Fruit fly (Drosophila melanogaster): ENCODE results near the gene Mnt.

The Mnt gene

dm6 chrX:3672095-3672995 lies 744 bp downstream of the Mnt start (continued):
- TF ChIP-seq lola (GFP tag; optimal IDR thresholded peaks at IDR 0.05) (no peak), N (GFP tag; optimal IDR thresholded peaks at IDR 0.05) (no peak), dmrt93B (GFP tag; optimal IDR thresholded peaks at IDR 0.05) (peak; percentile 46), h (GFP tag; optimal IDR thresholded peaks at IDR 0.05) (peak; percentile 82), psq (GFP tag; optimal IDR thresholded peaks at IDR 0.05) (peak; percentile 73), sv (GFP tag; optimal IDR thresholded peaks at IDR 0.05) (no peak)

- TF ChIP-seq Mio (GFP tag; optimal IDR thresholded peaks at IDR 0.05) (no peak), N (GFP tag; optimal IDR thresholded peaks at IDR 0.05) (no peak), usp (GFP tag; optimal IDR thresholded peaks at IDR 0.05) (no peak), sv (GFP tag; optimal IDR thresholded peaks at IDR 0.05) (no peak), ey (GFP tag; optimal IDR thresholded peaks at IDR 0.05) (peak; percentile 80), GATAd (GFP tag; optimal IDR thresholded peaks at IDR 0.05) (no peak), HLH106 (tag; optimal IDR thresholded peaks at IDR 0.05) (peak; percentile 38), Rel (GFP tag; optimal IDR thresholded peaks at IDR 0.05) (no peak), Rel (tag; optimal IDR thresholded peaks at IDR 0.05) (no peak), Hr78 (GFP tag; optimal IDR thresholded peaks at IDR 0.05) (no peak), Sp1 (GFP tag; optimal IDR thresholded peaks at IDR 0.05) (peak; percentile 16), Dif (GFP tag; optimal IDR thresholded peaks at IDR 0.05; ENCODE audit: partially characterized antibody) (no peak), lola (GFP tag; optimal IDR thresholded peaks at IDR 0.05) (no peak), Abd-B (GFP tag; optimal IDR thresholded peaks at IDR 0.05) (no peak), CG9705 (GFP tag; optimal IDR thresholded peaks at IDR 0.05) (no peak), OdsH (GFP tag; optimal IDR thresholded peaks at IDR 0.05) (peak; percentile 62), tai (GFP tag; optimal IDR thresholded peaks at IDR 0.05) (no peak), dl (GFP tag; optimal IDR thresholded peaks at IDR 0.05; ENCODE audit: insufficient read depth in 1 of 2, partially characterized antibody in 2 of 2) (no peak), br (GFP tag; optimal IDR thresholded peaks at IDR 0.05) (peak; percentile 75), jim (GFP tag; optimal IDR thresholded peaks at IDR 0.05) (no peak), psq (GFP tag; optimal IDR thresholded peaks at IDR 0.05) (peak; percentile 73), Myc (optimal IDR thresholded peaks at IDR 0.05) (no peak), sage (GFP tag; optimal IDR thresholded peaks at IDR 0.05) (no peak), foxo (GFP tag; optimal IDR thresholded peaks at IDR 0.05) (peak in 1 of 2 experiments; percentile 67), Dfd (GFP tag; optimal IDR thresholded peaks at IDR 0.05) (no peak), brk (GFP tag; optimal IDR thresholded peaks at IDR 0.05) (no peak), Hr83 (GFP tag; optimal IDR thresholded peaks at IDR 0.05; ENCODE audit: poor library complexity, severe bottlenecking) (no peak), CrebA (GFP tag; optimal IDR thresholded peaks at IDR 0.05; ENCODE audit: borderline replicate concordance) (peak; percentile 10), rgr (GFP tag; optimal IDR thresholded peaks at IDR 0.05) (peak; percentile 75), woc (GFP tag; optimal IDR thresholded peaks at IDR 0.05) (peak; percentile 49), fru (GFP tag; optimal IDR thresholded peaks at IDR 0.05) (peak; percentile 76), Vsx2 (GFP tag; optimal IDR thresholded peaks at IDR 0.05; ENCODE audit: partially characterized antibody) (no peak), CG32264 (GFP tag; optimal IDR thresholded peaks at IDR 0.05) (no peak), h (GFP tag; optimal IDR thresholded peaks at IDR 0.05) (peak; percentile 65), dsf (GFP tag; optimal IDR thresholded peaks at IDR 0.05; ENCODE audit: borderline replicate concordance) (no peak), Jra (GFP tag; optimal IDR thresholded peaks at IDR 0.05) (peak; percentile 28), pan (optimal IDR thresholded peaks at IDR 0.05) (no peak), Hnf4 (GFP tag; optimal IDR thresholded peaks at IDR 0.05) (peak; percentile 44), dmrt93B (GFP tag; optimal IDR thresholded peaks at IDR 0.05) (peak; percentile 9)
Observed at dm6 chrX:3673710-3674344, 2.2 kb downstream of the Mnt start.
